Fruit fly (Drosophila melanogaster) whole organism, larva: ENCODE results near the gene Acp32CD.

Experiments used
- noc ChIP-seq: fragments of 200-800 bp; sonication (Bioruptor generic); optimal IDR thresholded peaks from 3 replicates; lab custom pipeline; 2019; ENCODE audit warnings: missing biosample characterization, mild to moderate bottlenecking, missing genetic modification characterization, moderate library complexity

The Acp32CD gene

dm6 chr2L:11001376-11002122 lies 13.9 kb upstream of the Acp32CD start, which contains the start of the genes aub and lectin-33A:
Gene aub (minus strand): TSS chr2L:11001476.
Gene lectin-33A (plus strand): TSS chr2L:11002072.
- no peak for TF ChIP-seq noc

dm6 chr2L:11003925-11004673 lies 11.3 kb upstream of the Acp32CD start, which contains the start of gene RpL9:
Gene RpL9 (minus strand): TSS chr2L:11004189.
- TF ChIP-seq noc, result no peak

- no peak for TF ChIP-seq noc
Observed at dm6 chr2L:11004674-11005045, 10.8 kb upstream of the Acp32CD start, which contains the start of gene Nup154. Gene Nup154 (plus strand): TSS chr2L:11004820.

dm6 chr2L:11010999-11011398 lies 4.4 kb upstream of the Acp32CD start, which contains the start of the genes Art8 and dUTPase:
Gene Art8 (minus strand): TSS chr2L:11011086.
Gene dUTPase (plus strand): TSS chr2L:11011312.
- TF ChIP-seq noc, result peak; percentile 46

dm6 chr2L:11014018-11014611 lies 1.3 kb upstream of the Acp32CD start:
- no peak for TF ChIP-seq noc

dm6 chr2L:11014671-11015070 lies 749 bp upstream of the Acp32CD start:
- TF ChIP-seq noc, result no peak

- TF ChIP-seq noc, result no peak
Observed at dm6 chr2L:11016695-11017094, 1.3 kb downstream of the Acp32CD start, which contains the start of gene CG14913. Gene CG14913 (plus strand): TSS chr2L:11016995.

dm6 chr2L:11021606-11022005 lies 6.2 kb downstream of the Acp32CD start:
- no peak for TF ChIP-seq noc

dm6 chr2L:11022804-11023203 lies 7.4 kb downstream of the Acp32CD start:
- TF ChIP-seq noc, result no peak

- no peak for TF ChIP-seq noc
Observed at dm6 chr2L:11023875-11024274, 8.5 kb downstream of the Acp32CD start.

- TF ChIP-seq noc, result no peak
Observed at dm6 chr2L:11027213-11027612, 11.8 kb downstream of the Acp32CD start.

- no peak for TF ChIP-seq noc
Observed at dm6 chr2L:11027825-11028496, 12.5 kb downstream of the Acp32CD start.

dm6 chr2L:11032285-11032970 lies 17.0 kb downstream of the Acp32CD start:
- no peak for TF ChIP-seq noc

dm6 chr2L:11034495-11034894 lies 19.1 kb downstream of the Acp32CD start, which contains the start of gene CG18666:
Gene CG18666 (plus strand): TSS chr2L:11034795.
- no peak for TF ChIP-seq noc

- TF ChIP-seq noc, result peak; percentile 42
Observed at dm6 chr2L:11037583-11038517, 22.4 kb downstream of the Acp32CD start.
